Worm (Caenorhabditis elegans): Measurements from ENCODE around the gene sel-10.

- no peak for TF ChIP-seq hif-1 (tag; optimal IDR thresholded peaks at IDR 0.05)
- TF ChIP-seq ceh-82 (tag; optimal IDR thresholded peaks at IDR 0.05), result no peak
- TF ChIP-seq unc-62 (GFP tag; optimal IDR thresholded peaks at IDR 0.05 in 1 of 2), result no peak
- no peak for TF ChIP-seq unc-62 (tag; optimal IDR thresholded peaks at IDR 0.05)
- TF ChIP-seq tag-97 (GFP tag; IDR thresholded peaks at IDR 0.05), result no peak
- TF ChIP-seq rbr-2 (tag; optimal IDR thresholded peaks at IDR 0.05), result no peak
- no peak for TF ChIP-seq snpc-4 (tag; optimal IDR thresholded peaks at IDR 0.05)
Measured at ce11 chrV:13848379-13848778, 29.2 kb downstream of the sel-10 start, which contains the start of gene srx-133.
